Worm (Caenorhabditis elegans): ENCODE measurements around the gene prk-1.

The prk-1 gene

DNA sequence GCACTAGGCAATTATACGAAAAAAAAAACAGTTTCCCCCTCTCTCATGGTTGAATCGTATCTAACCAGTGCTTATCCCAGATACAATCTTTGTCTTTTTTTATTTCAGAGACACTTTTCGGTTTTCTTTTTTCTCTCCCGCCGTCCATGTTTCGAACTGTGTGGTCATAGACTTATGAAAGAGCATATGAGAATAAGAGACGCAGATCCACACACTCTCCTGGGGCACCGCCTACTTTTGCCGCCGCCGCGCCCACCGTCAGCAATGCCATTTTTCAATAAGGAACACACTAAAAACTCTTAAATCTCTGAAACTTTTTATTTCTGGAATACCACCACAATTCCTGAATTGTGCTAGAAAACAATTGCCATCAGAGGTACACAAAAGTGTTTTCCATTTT, at the start of gene prk-1:
TSS of gene prk-1 (plus strand) at position 269 of the 400 bp plus-strand sequence.
- no peak for TF ChIP-seq nhr-11 (tag; optimal IDR thresholded peaks at IDR 0.05)
- no peak for TF ChIP-seq elt-1 (tag; optimal IDR thresholded peaks at IDR 0.05)
- TF ChIP-seq nhr-6 (tag; optimal IDR thresholded peaks at IDR 0.05): no peak
- TF ChIP-seq ztf-11 (tag; optimal IDR thresholded peaks at IDR 0.05): no peak
- no peak for TF ChIP-seq sem-4 (tag; optimal IDR thresholded peaks at IDR 0.05)
- no peak for TF ChIP-seq dmd-4 (tag; optimal IDR thresholded peaks at IDR 0.05)
- no peak for TF ChIP-seq skn-1 (tag; optimal IDR thresholded peaks at IDR 0.05)
- no peak for TF ChIP-seq nhr-23 (tag; optimal IDR thresholded peaks at IDR 0.05)
- TF ChIP-seq blmp-1 (tag; optimal IDR thresholded peaks at IDR 0.05; ENCODE audit: insufficient read depth): no peak
- TF ChIP-seq sma-3 (GFP tag; optimal IDR thresholded peaks at IDR 0.05): no peak
- TF ChIP-seq nhr-21 (tag; optimal IDR thresholded peaks at IDR 0.05): no peak
- no peak for TF ChIP-seq lin-39 (tag; optimal IDR thresholded peaks at IDR 0.05)
- TF ChIP-seq nhr-12 (tag; optimal IDR thresholded peaks at IDR 0.05): no peak
- TF ChIP-seq peb-1 (tag; optimal IDR thresholded peaks at IDR 0.05): no peak

DNA sequence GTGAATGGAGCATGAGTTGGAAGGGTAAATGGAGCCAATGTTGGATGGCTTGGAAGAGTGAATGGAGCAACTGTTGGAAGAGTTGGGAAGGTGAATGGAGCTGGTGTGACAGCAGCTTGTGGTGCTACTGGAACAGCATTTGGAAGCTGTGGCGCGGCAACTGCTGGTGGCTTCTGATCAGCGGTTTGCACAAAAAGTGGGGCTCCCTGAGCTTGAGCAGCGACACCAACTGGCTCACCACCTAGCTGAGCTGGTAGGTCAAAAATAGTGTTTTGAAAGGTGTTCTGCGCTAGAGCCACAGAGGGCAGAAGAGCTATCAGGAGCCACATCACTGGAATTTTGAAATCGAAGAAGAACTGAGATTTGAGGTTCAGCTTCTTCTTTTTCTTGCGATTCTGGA, 44.6 kb upstream of the prk-1 start:
- TF ChIP-seq nhr-12 (tag; optimal IDR thresholded peaks at IDR 0.05) (no peak), ztf-4 (tag; optimal IDR thresholded peaks at IDR 0.05) (no peak), peb-1 (tag; optimal IDR thresholded peaks at IDR 0.05) (no peak), mdl-1 (tag; optimal IDR thresholded peaks at IDR 0.05) (no peak), unc-55 (GFP tag; optimal IDR thresholded peaks at IDR 0.05) (no peak), elt-1 (tag; optimal IDR thresholded peaks at IDR 0.05) (no peak), nhr-21 (tag; optimal IDR thresholded peaks at IDR 0.05) (no peak), blmp-1 (tag; optimal IDR thresholded peaks at IDR 0.05; ENCODE audit: insufficient read depth) (no peak)

DNA sequence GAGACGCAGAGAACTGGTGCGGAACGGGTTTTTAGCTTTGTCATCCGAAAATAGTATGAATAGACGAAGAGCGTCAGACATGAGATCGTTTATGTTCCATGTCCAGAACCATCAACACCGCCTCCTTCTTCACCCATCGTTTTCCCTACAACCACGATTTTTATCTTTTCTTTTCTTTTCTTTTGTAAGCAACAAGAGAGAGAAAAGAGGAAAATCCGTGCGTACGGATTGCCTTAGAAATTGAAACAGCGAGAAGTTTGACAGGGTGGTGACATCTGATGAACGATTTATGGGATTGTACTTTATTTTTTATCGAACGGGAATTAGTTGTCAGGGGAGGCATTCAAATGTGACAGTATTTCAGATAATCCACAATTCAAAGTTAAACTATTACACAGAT, 44.2 kb upstream of the prk-1 start, which contains the start of gene abu-13:
TSS of gene abu-13 (minus strand) at position 152 of the 400 bp plus-strand sequence.
- TF ChIP-seq ztf-4 (tag; optimal IDR thresholded peaks at IDR 0.05) (no peak), nhr-21 (tag; optimal IDR thresholded peaks at IDR 0.05) (peak; percentile 30), sem-4 (tag; optimal IDR thresholded peaks at IDR 0.05) (peak; percentile 7)

DNA sequence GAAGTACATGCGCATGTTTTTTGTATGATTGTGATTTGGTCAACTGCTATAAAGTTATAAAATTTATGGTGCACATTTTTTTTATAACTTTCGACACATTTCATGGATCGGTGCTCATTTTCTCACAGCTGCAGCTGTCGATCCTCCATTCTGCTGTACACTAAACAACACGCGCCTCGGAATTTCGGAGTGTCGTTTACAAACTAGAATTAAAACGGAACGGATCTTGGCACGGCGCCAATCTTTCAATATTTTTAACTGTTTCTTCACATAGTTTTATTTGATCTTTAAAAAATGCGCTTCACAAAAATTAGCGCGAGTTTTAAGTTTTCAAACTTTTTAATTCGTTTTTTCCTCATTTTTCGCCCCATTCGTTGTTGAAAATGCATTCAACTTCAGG, 43.6 kb upstream of the prk-1 start, which contains the start of gene let-711:
TSS of gene let-711 (plus strand) at position 337 of the 400 bp plus-strand sequence.
- no peak for TF ChIP-seq mdl-1 (tag; optimal IDR thresholded peaks at IDR 0.05)
- TF ChIP-seq C34F6.9 (tag; optimal IDR thresholded peaks at IDR 0.05): peak; percentile 26
- no peak for TF ChIP-seq crh-2 (tag; optimal IDR thresholded peaks at IDR 0.05)
- TF ChIP-seq egl-27 (tag; optimal IDR thresholded peaks at IDR 0.05): no peak
- TF ChIP-seq ztf-4 (tag; optimal IDR thresholded peaks at IDR 0.05): no peak
- no peak for TF ChIP-seq ama-1 (optimal IDR thresholded peaks at IDR 0.05)
- TF ChIP-seq nhr-23 (tag; optimal IDR thresholded peaks at IDR 0.05): no peak
- no peak for TF ChIP-seq aly-2 (tag; optimal IDR thresholded peaks at IDR 0.05)
- TF ChIP-seq Y55F3AM.14 (GFP tag; optimal IDR thresholded peaks at IDR 0.05): no peak
- no peak for TF ChIP-seq mab-5 (tag; optimal IDR thresholded peaks at IDR 0.05)
- no peak for TF ChIP-seq fos-1 (tag; optimal IDR thresholded peaks at IDR 0.05)
- peak in 1 of 2 experiments; percentile 37 for TF ChIP-seq lsy-2 (tag; optimal IDR thresholded peaks at IDR 0.05)
- no peak for TF ChIP-seq lin-39 (tag; optimal IDR thresholded peaks at IDR 0.05)
- TF ChIP-seq peb-1 (tag; optimal IDR thresholded peaks at IDR 0.05): no peak
- no peak for TF ChIP-seq R02D3.7 (tag; optimal IDR thresholded peaks at IDR 0.05)
- TF ChIP-seq unc-55 (GFP tag; optimal IDR thresholded peaks at IDR 0.05): peak; percentile 20
- TF ChIP-seq dmd-4 (tag; optimal IDR thresholded peaks at IDR 0.05): no peak
- TF ChIP-seq nhr-237 (tag; optimal IDR thresholded peaks at IDR 0.05): no peak

DNA sequence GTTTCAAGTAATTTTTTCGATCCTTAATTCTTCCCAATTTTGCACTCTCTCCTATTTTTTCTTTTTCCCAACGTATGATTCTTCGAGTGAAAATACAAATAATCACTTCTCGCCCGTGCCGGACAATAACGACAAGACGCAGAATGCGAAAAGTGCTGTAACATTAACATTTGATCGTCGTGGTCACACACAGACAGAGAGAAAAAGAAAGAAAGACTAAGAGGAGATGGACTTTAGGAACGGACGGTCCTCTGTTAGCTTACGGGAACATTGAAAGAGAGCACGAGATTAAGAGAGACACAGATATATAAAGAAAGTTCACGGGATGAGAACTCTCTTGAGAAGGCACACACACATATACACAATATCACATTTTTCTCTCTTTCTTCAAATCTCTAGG, 42.1 kb upstream of the prk-1 start:
- peak; percentile 17 for TF ChIP-seq fos-1 (tag; optimal IDR thresholded peaks at IDR 0.05)
- TF ChIP-seq C34F6.9 (tag; optimal IDR thresholded peaks at IDR 0.05): peak; percentile 12
- peak; percentile 7 for TF ChIP-seq F13H6.1 (tag; optimal IDR thresholded peaks at IDR 0.05)
- peak; percentile 31 for TF ChIP-seq sem-4 (tag; optimal IDR thresholded peaks at IDR 0.05)
- TF ChIP-seq nhr-21 (tag; optimal IDR thresholded peaks at IDR 0.05): no peak

DNA sequence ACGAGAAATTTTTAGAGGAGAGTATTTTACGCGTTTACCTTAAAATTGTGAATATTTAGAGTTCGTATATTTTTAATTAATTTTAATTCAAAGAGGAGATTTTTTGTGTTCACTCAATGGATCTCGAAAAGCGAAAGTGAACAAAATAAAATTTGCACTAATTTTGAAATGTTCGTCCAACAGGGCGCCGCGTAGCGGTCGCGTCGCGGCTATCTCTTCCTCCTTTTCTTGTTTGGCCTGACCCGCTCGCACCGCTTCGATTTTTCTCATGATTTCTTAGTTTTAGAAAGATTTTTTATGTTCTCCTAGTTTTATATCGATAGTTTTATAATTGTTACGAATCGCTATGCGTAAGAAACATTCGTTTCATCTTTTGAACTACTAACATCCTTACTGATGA, 38.5 kb upstream of the prk-1 start:
- no peak for TF ChIP-seq ZK546.5 (tag; optimal IDR thresholded peaks at IDR 0.05)
- peak; percentile 59 for TF ChIP-seq C34F6.9 (tag; optimal IDR thresholded peaks at IDR 0.05)
- peak; percentile 43 for TF ChIP-seq blmp-1 (tag; optimal IDR thresholded peaks at IDR 0.05; ENCODE audit: insufficient read depth)
- peak in 1 of 2 experiments; percentile 41 for TF ChIP-seq lsy-2 (tag; optimal IDR thresholded peaks at IDR 0.05)
- no peak for TF ChIP-seq nhr-11 (tag; optimal IDR thresholded peaks at IDR 0.05)
- peak; percentile 32 for TF ChIP-seq unc-55 (GFP tag; optimal IDR thresholded peaks at IDR 0.05)
